Fruit fly (Drosophila melanogaster) whole organism, adult: ENCODE data around the gene Jhbp5.

Experiments used
- CG1620 ChIP-seq: fragments of 200-800 bp; sonication (Bioruptor generic); optimal IDR thresholded peaks from 2 replicates; lab custom pipeline; 2016; ENCODE audit warnings: missing biosample characterization, missing genetic modification characterization
- CG5204 ChIP-seq: fragments of 200-800 bp; sonication (Bioruptor generic); optimal IDR thresholded peaks from 2 replicates; lab custom pipeline; 2016; ENCODE audit warnings: missing biosample characterization, missing genetic modification characterization
- CG7045 ChIP-seq: fragments of 200-800 bp; sonication (Bioruptor generic); optimal IDR thresholded peaks from 2 replicates; lab custom pipeline; 2017; ENCODE audit warnings: missing biosample characterization, mild to moderate bottlenecking, missing genetic modification characterization
- Crg-1 ChIP-seq: fragments of 200-800 bp; sonication (Bioruptor generic); optimal IDR thresholded peaks from 2 replicates; lab custom pipeline; 2016; ENCODE audit warnings: missing biosample characterization, missing genetic modification characterization
- Hr96 ChIP-seq: fragments of 200-800 bp; sonication (Bioruptor generic); optimal IDR thresholded peaks from 2 replicates; lab custom pipeline; 2016; ENCODE audit warnings: missing biosample characterization, missing genetic modification characterization
- cic ChIP-seq: fragments of 200-800 bp; sonication (Bioruptor generic); optimal IDR thresholded peaks from 2 replicates; lab custom pipeline; 2017; ENCODE audit warnings: missing biosample characterization, mild to moderate bottlenecking, missing genetic modification characterization, moderate library complexity
- kay ChIP-seq: fragments of 200-800 bp; sonication (Bioruptor generic); peaks from one replicate; lab custom pipeline; 2016; ENCODE audit warnings: missing biosample characterization, missing genetic modification characterization, borderline replicate concordance
- ovo ChIP-seq: fragments of 200-800 bp; sonication (Bioruptor generic); optimal IDR thresholded peaks from 2 replicates; lab custom pipeline; 2016; ENCODE audit warnings: missing biosample characterization, missing genetic modification characterization

dm6 chr3R:16042900-16043548 lies 2.9 kb downstream of the Jhbp5 start, which contains the start of gene Jhbp4:
- TF ChIP-seq CG5204 (GFP tag; lab: Kevin White, UChicago) (no peak), CG7045 (GFP tag; lab: Kevin White, UChicago) (no peak), Crg-1 (no peak), CG1620 (GFP tag; lab: Kevin White, UChicago) (no peak), ovo (no peak), cic (GFP tag; lab: Kevin White, UChicago) (no peak), kay (GFP tag; lab: Kevin White, UChicago) (no peak), Hr96 (no peak)
